Worm (Caenorhabditis elegans): ENCODE results near the gene rsp-4.

ce11 chrII:5374967-5375366 lies 13.7 kb downstream of the rsp-4 start, which contains the start of gene algn-2:
- TF ChIP-seq him-1 (tag; optimal IDR thresholded peaks at IDR 0.05), result no peak
- TF ChIP-seq W03F9.2 (tag; optimal IDR thresholded peaks at IDR 0.05), result no peak
- TF ChIP-seq dao-5 (tag; optimal IDR thresholded peaks at IDR 0.05), result no peak
